Fruit fly (Drosophila melanogaster) whole organism: ENCODE measurements around the gene Dus4.

ENCODE experiments used
- CG8478 ChIP-seq: fragments of >200 bp; optimal IDR thresholded peaks from 2 replicates; lab custom pipeline; 2018; ENCODE audit warnings: inconsistent platforms
- Dll ChIP-seq: fragments of >200 bp; optimal IDR thresholded peaks from 2 replicates; lab custom pipeline; 2017
- EcR ChIP-seq, 2 experiments: fragments of >200 bp; optimal IDR thresholded peaks; 2 replicates each; lab custom pipeline; 2017; ENCODE audit warnings: missing biosample characterization in 2 of 2, missing genetic modification characterization in 2 of 2, missing genetic modification reagents in 2 of 2
- pan ChIP-seq: fragments of >200 bp; optimal IDR thresholded peaks from 2 replicates; lab custom pipeline; 2017
- psq ChIP-seq: fragments of >200 bp; optimal IDR thresholded peaks from 2 replicates; lab custom pipeline; 2017
- usp ChIP-seq: fragments of >200 bp; optimal IDR thresholded peaks from 2 replicates; lab custom pipeline; 2017; ENCODE audit warnings: missing biosample characterization, missing genetic modification characterization, mixed read lengths

Gene Dus4

dm6 chr2L:19045111-19045560, 18.0 kb upstream of the Dus4 start, which contains the start of the genes Ttc19 and Acn:
Ttc19 (minus strand) TSS chr2L:19045148.
Acn (plus strand) TSS chr2L:19045355.
- TF ChIP-seq pan (lab: Kevin White, UChicago) (no peak), CG8478 (lab: Kevin White, UChicago) (no peak), usp (GFP tag; lab: Kevin White, UChicago) (no peak), EcR (GFP tag; optimal IDR thresholded peaks at IDR 0.05; lab: Kevin White, UChicago) (no peak), Dll (no peak), psq (no peak)

- no peak for TF ChIP-seq Dll
- TF ChIP-seq pan (lab: Kevin White, UChicago): no peak
- no peak for TF ChIP-seq usp (GFP tag; lab: Kevin White, UChicago)
- no peak for TF ChIP-seq CG8478 (lab: Kevin White, UChicago)
- no peak for TF ChIP-seq psq
- no peak for TF ChIP-seq EcR (GFP tag; optimal IDR thresholded peaks at IDR 0.05; lab: Kevin White, UChicago)
Observed at dm6 chr2L:19048912-19049311, 14.2 kb upstream of the Dus4 start, which contains the start of gene CG10470. CG10470 (plus strand) TSS chr2L:19049076.

DNA sequence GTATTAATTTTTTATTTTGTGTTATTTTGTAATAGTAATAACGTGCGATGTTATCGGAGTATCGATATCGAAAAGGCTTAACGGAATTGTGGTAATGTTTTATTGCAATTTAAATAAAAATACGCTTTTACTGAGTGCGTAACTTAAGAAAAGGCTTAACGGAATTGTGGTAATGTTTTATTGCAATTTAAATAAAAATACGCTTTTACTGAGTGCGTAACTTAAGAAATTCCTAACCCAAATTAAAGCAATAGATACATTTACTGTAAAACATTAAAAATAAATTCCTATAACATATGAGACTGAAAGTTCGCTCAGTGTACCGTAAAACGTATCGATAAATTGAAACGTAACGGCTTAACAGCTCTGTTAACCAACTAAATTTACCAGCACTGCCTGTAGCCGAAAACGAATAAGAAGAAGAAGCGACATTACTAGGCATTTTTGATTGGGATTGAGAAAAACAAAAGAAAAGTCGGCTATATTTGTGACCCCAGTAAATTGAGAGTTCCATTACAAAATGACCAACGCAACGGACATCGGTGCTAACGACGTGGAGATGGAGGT, 11.5 kb upstream of the Dus4 start, which contains the start of gene Rpn3:
TSS of gene Rpn3 (plus strand) at position 257 of the 567 bp plus-strand sequence.
- TF ChIP-seq EcR (GFP tag; optimal IDR thresholded peaks at IDR 0.05; lab: Kevin White, UChicago): no peak
- no peak for TF ChIP-seq pan (lab: Kevin White, UChicago)
- no peak for TF ChIP-seq usp (GFP tag; lab: Kevin White, UChicago)
- TF ChIP-seq Dll: no peak

dm6 chr2L:19053860-19054515, 9.1 kb upstream of the Dus4 start, which contains the start of gene CG10492:
CG10492 (plus strand) TSS chr2L:19054078.
- TF ChIP-seq CG8478 (lab: Kevin White, UChicago) (no peak), Dll (no peak), psq (no peak), usp (GFP tag; lab: Kevin White, UChicago) (no peak), EcR (GFP tag; optimal IDR thresholded peaks at IDR 0.05; lab: Kevin White, UChicago) (no peak), pan (lab: Kevin White, UChicago) (no peak)

dm6 chr2L:19054516-19054887, 8.6 kb upstream of the Dus4 start:
- TF ChIP-seq psq: no peak
- TF ChIP-seq Dll: no peak
- no peak for TF ChIP-seq CG8478 (lab: Kevin White, UChicago)
- TF ChIP-seq usp (GFP tag; lab: Kevin White, UChicago): no peak
- TF ChIP-seq EcR (GFP tag; optimal IDR thresholded peaks at IDR 0.05; lab: Kevin White, UChicago): no peak
- TF ChIP-seq pan (lab: Kevin White, UChicago): no peak

DNA sequence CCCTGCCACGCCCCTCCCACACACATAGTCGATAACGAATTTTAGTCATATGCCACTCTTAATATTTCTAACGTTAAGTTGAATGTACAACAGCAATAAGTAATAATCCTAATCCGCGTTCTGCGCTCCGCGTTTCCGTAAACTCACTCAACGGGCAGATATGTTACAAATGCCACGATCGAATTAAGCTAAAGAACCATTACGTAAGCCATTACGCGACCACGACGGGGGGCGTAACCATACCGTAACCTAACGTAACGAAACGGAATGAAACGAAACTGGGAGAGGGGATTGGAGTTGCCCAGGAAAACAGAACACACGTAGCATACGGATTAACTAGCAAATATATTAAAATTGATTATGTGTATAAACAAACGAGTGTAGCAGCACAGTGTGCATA, 5.3 kb upstream of the Dus4 start:
- TF ChIP-seq usp (GFP tag; lab: Kevin White, UChicago): no peak
- no peak for TF ChIP-seq EcR (GFP tag; optimal IDR thresholded peaks at IDR 0.05; lab: Kevin White, UChicago)
- TF ChIP-seq psq: no peak
- no peak for TF ChIP-seq pan (lab: Kevin White, UChicago)
- no peak for TF ChIP-seq CG8478 (lab: Kevin White, UChicago)
- no peak for TF ChIP-seq Dll

DNA sequence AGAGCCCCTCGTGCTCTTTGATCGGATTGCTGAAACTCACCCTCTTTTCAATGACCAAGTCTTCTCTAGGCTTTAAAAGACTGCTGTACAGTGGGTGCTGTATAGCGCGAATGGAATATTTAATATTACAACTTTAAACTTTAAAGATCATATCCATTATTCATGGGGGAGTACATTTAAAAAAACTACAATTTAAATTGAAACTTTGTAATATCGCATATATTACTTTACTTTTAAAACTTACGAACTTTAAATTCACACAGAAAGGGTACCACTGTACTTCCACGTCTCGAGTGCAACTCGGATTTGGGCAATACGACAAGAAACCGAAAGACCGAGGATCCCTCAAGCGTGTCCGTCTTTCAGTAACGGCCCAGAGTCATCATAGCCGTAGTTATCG, 4.2 kb upstream of the Dus4 start, which contains the start of gene Phlpp:
TSS of gene Phlpp (plus strand) at position 214 of the 400 bp plus-strand sequence.
- no peak for TF ChIP-seq pan (lab: Kevin White, UChicago)
- no peak for TF ChIP-seq EcR (GFP tag; optimal IDR thresholded peaks at IDR 0.05; lab: Kevin White, UChicago)
- TF ChIP-seq CG8478 (lab: Kevin White, UChicago): no peak
- no peak for TF ChIP-seq psq
- no peak for TF ChIP-seq usp (GFP tag; lab: Kevin White, UChicago)
- no peak for TF ChIP-seq Dll

DNA sequence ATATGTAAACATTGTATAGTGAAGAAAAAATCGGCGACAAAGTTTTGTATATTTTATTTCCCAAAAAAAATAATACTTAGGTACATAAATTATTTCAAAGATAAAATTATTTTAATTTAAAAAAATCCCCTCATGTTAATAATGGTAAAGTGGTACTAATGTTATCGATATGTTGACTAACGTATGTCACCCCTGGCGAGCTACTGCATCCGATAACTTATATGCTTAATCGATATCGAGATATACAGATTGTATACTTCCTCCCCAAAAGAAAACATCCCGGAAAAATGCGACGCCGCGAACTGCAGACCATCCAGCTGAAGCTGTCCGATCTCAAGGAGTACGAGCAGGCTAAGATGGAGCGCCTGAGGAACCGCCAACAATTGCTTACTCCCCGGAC, 1.6 kb downstream of the Dus4 start, which contains the start of gene CG17343:
TSS of gene CG17343 (plus strand) at position 224 of the 400 bp plus-strand sequence.
- TF ChIP-seq usp (GFP tag; lab: Kevin White, UChicago) (no peak), pan (lab: Kevin White, UChicago) (no peak), Dll (no peak), EcR (GFP tag; optimal IDR thresholded peaks at IDR 0.05; lab: Kevin White, UChicago) (no peak), psq (no peak), CG8478 (lab: Kevin White, UChicago) (no peak)

dm6 chr2L:19068393-19068792, 5.3 kb downstream of the Dus4 start:
- TF ChIP-seq EcR (GFP tag; optimal IDR thresholded peaks at IDR 0.05; lab: Kevin White, UChicago) (no peak), Dll (no peak), usp (GFP tag; lab: Kevin White, UChicago) (no peak), pan (lab: Kevin White, UChicago) (no peak), psq (no peak), CG8478 (lab: Kevin White, UChicago) (no peak)

DNA sequence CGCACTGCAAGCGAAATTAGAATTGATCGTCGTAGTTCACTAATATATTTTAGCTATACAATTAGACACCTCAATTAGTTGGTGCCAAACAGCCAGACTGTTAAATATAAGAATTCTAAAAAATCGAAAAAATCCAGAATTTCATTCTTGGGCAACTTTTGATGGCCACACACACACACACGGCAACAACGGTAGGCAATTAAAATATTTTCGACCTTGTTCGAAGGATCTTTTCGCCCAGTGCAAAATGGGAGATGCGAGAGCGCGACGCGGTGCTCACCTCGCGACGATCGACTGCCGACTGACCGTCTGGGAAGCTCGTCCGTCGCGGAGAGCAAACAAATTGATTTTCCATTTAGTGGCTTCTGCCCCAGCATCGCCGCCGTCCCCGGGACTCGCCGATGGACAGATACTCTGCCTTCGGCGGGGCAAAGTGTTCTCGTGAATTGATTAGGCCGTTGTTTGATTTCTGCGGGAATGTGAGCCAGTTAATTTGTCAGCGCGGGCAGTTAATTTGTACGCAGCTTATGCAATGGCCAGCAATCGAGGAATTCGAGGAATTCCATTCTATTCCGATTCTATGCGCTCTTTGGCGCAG, 6.6 kb downstream of the Dus4 start, which contains the start of gene CG10702:
TSS of gene CG10702 (minus strand) at position 304 of the 598 bp plus-strand sequence.
- TF ChIP-seq EcR (GFP tag; optimal IDR thresholded peaks at IDR 0.05; lab: Kevin White, UChicago): no peak
- no peak for TF ChIP-seq CG8478 (lab: Kevin White, UChicago)
- no peak for TF ChIP-seq Dll
- no peak for TF ChIP-seq usp (GFP tag; lab: Kevin White, UChicago)
- TF ChIP-seq psq: no peak
- no peak for TF ChIP-seq pan (lab: Kevin White, UChicago)

DNA sequence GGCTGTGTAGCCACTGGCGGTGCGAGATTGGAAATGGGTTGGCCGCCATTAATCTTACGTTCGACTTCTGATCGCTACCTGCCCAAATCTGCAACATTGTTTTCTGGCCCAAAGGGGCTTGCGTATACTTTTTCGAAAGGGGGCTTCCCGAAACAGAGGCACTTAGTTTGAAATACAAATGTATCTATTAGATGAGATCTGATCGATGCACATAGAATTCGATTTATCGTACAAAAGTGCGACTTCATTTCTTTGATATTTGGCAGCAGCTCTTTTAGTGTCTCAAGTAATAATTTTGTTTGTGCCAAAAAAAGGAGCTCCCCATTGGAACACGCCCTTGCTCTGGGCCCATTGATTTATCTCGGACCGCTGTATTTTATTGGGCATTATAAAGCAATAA, 8.6 kb downstream of the Dus4 start:
- TF ChIP-seq pan (lab: Kevin White, UChicago) (no peak), Dll (no peak), usp (GFP tag; lab: Kevin White, UChicago) (no peak), psq (no peak), CG8478 (lab: Kevin White, UChicago) (no peak), EcR (GFP tag; optimal IDR thresholded peaks at IDR 0.05; lab: Kevin White, UChicago) (no peak)
